Fruit fly (Drosophila melanogaster) whole organism, embryonic: ENCODE data around the gene Hsp67Ba.
A peak's percentile ranks its signal among the peaks of the same experiment; 100 is the strongest.

Source experiments
- Ada2b ChIP-seq: fragments of 200-800 bp; sonication (Bioruptor generic); IDR thresholded peaks from 2 replicates; pipeline ENCODE4 v1.3.6; 2022; ENCODE audit warnings: missing biosample characterization, missing genetic modification characterization
- B-H1 ChIP-seq: fragments of 200-800 bp; sonication (Bioruptor generic); IDR thresholded peaks from 3 replicates; pipeline ENCODE4 v1.3.6; 2022; ENCODE audit warnings: missing biosample characterization, missing genetic modification characterization
- B-H2 ChIP-seq: fragments of 200-800 bp; sonication (Bioruptor generic); optimal IDR thresholded peaks from 2 replicates; lab custom pipeline; 2018; ENCODE audit warnings: missing biosample characterization, mild to moderate bottlenecking, missing genetic modification characterization
- CG10431 ChIP-seq: fragments of 200-800 bp; sonication (Bioruptor generic); optimal IDR thresholded peaks from 3 replicates; lab custom pipeline; 2018; ENCODE audit warnings: missing biosample characterization, mild to moderate bottlenecking, missing genetic modification characterization
- CG10543 ChIP-seq: fragments of 200-800 bp; sonication (Bioruptor generic); optimal IDR thresholded peaks from 3 replicates; lab custom pipeline; 2017; ENCODE audit warnings: missing biosample characterization, mild to moderate bottlenecking, missing genetic modification characterization, moderate library complexity
- CG11247 ChIP-seq: fragments of 200-800 bp; sonication (Bioruptor generic); IDR thresholded peaks from 2 replicates; pipeline ENCODE4 v1.3.6; 2022; ENCODE audit warnings: missing biosample characterization, missing genetic modification characterization
- CG12942 ChIP-seq: fragments of 200-800 bp; sonication (Bioruptor generic); optimal IDR thresholded peaks from 3 replicates; lab custom pipeline; 2016; ENCODE audit warnings: missing biosample characterization, missing genetic modification characterization
- CG14860 ChIP-seq: fragments of 200-800 bp; sonication (Bioruptor generic); IDR thresholded peaks from 3 replicates; pipeline ENCODE4 v1.3.6; 2022; ENCODE audit warnings: missing biosample characterization, missing genetic modification characterization; ENCODE audit not compliant: partially characterized antibody
- CG15073 ChIP-seq: fragments of 200-800 bp; sonication (Bioruptor generic); optimal IDR thresholded peaks from 2 replicates; lab custom pipeline; 2016; ENCODE audit warnings: missing biosample characterization, missing genetic modification characterization
- CG15514 ChIP-seq: fragments of 200-800 bp; sonication (Bioruptor generic); optimal IDR thresholded peaks from 3 replicates; lab custom pipeline; 2017; ENCODE audit warnings: missing biosample characterization, missing genetic modification characterization, mild to moderate bottlenecking, moderate library complexity, missing genetic modification reagents
- CG18619 ChIP-seq: fragments of 200-800 bp; sonication (Bioruptor generic); optimal IDR thresholded peaks from 3 replicates; lab custom pipeline; 2017; ENCODE audit warnings: missing biosample characterization, mild to moderate bottlenecking, missing genetic modification characterization
- CG3065 ChIP-seq: fragments of 200-800 bp; sonication (Bioruptor generic); optimal IDR thresholded peaks from 2 replicates; lab custom pipeline; 2016; ENCODE audit warnings: missing biosample characterization, missing genetic modification characterization
- CG31224 ChIP-seq: fragments of 200-800 bp; sonication (Bioruptor generic); IDR thresholded peaks from 2 replicates; pipeline ENCODE4 v1.3.6; 2022; ENCODE audit warnings: missing biosample characterization, missing genetic modification characterization
- CG32767 ChIP-seq: fragments of 200-800 bp; sonication (Bioruptor generic); IDR thresholded peaks from 2 replicates; pipeline ENCODE4 v1.3.6; 2022; ENCODE audit warnings: missing biosample characterization, missing genetic modification characterization
- CG3995 ChIP-seq: fragments of 200-800 bp; sonication (Bioruptor generic); optimal IDR thresholded peaks from 3 replicates; lab custom pipeline; 2016; ENCODE audit warnings: missing biosample characterization, missing genetic modification characterization
- CG4617 ChIP-seq: fragments of 200-800 bp; sonication (Bioruptor generic); optimal IDR thresholded peaks from 3 replicates; lab custom pipeline; 2016; ENCODE audit warnings: missing biosample characterization, missing genetic modification characterization, borderline replicate concordance
- CG4820 ChIP-seq: fragments of 200-800 bp; sonication (Bioruptor generic); optimal IDR thresholded peaks from 3 replicates; lab custom pipeline; 2016; ENCODE audit warnings: missing biosample characterization, missing genetic modification characterization
- CG6254 ChIP-seq: fragments of 200-800 bp; sonication (Bioruptor generic); optimal IDR thresholded peaks from 3 replicates; lab custom pipeline; 2017; ENCODE audit warnings: mild to moderate bottlenecking, missing biosample characterization, missing genetic modification reagents, missing genetic modification characterization
- CG6272 ChIP-seq: fragments of 200-800 bp; sonication (Bioruptor generic); IDR thresholded peaks from 2 replicates; pipeline ENCODE4 v1.3.6; 2022; ENCODE audit warnings: missing biosample characterization, missing genetic modification characterization
- CG8281 ChIP-seq: fragments of 200-800 bp; sonication (Bioruptor generic); optimal IDR thresholded peaks from 2 replicates; lab custom pipeline; 2018; ENCODE audit warnings: missing biosample characterization, mild to moderate bottlenecking, missing genetic modification characterization, moderate library complexity
- CrebB ChIP-seq: fragments of 200-800 bp; sonication (Bioruptor generic); optimal IDR thresholded peaks from 3 replicates; lab custom pipeline; 2018; ENCODE audit warnings: missing biosample characterization, mild to moderate bottlenecking, missing genetic modification characterization
- Ets65A ChIP-seq: fragments of 200-800 bp; sonication (Bioruptor generic); peaks from one replicate; lab custom pipeline; 2016; ENCODE audit warnings: missing biosample characterization, missing genetic modification characterization
- Ets97D ChIP-seq: fragments of 200-800 bp; sonication (Bioruptor generic); optimal IDR thresholded peaks from 3 replicates; lab custom pipeline; 2016; ENCODE audit warnings: missing biosample characterization, missing genetic modification characterization
- Gug ChIP-seq: fragments of 200-800 bp; sonication (Bioruptor generic); IDR thresholded peaks from 4 replicates; pipeline ENCODE4 v1.3.6; 2022; ENCODE audit warnings: missing biosample characterization, missing genetic modification characterization
- HLH4C ChIP-seq: fragments of 200-800 bp; sonication (Bioruptor generic); IDR thresholded peaks from 3 replicates; pipeline ENCODE4 v1.3.6; 2022; ENCODE audit warnings: missing biosample characterization, missing genetic modification characterization; ENCODE audit not compliant: partially characterized antibody
- Hmx ChIP-seq: fragments of 200-800 bp; sonication (Bioruptor generic); optimal IDR thresholded peaks from 2 replicates; lab custom pipeline; 2016; ENCODE audit warnings: missing biosample characterization, missing genetic modification characterization
- Med ChIP-seq: fragments of 200-800 bp; sonication (Bioruptor generic); peaks from one replicate; lab custom pipeline; 2016; ENCODE audit warnings: missing biosample characterization, missing genetic modification characterization, mild to moderate bottlenecking, inconsistent platforms, moderate library complexity
- Mrtf ChIP-seq: fragments of 200-800 bp; sonication (Bioruptor generic); IDR thresholded peaks from 3 replicates; pipeline ENCODE4 v1.3.6; 2022; ENCODE audit warnings: missing biosample characterization, missing genetic modification characterization
- Nf-YC ChIP-seq: fragments of 200-800 bp; optimal IDR thresholded peaks from 3 replicates; lab custom pipeline; 2019; ENCODE audit warnings: missing biosample characterization, mild to moderate bottlenecking, missing genetic modification characterization, moderate library complexity
- Rx ChIP-seq: fragments of 200-800 bp; sonication (Bioruptor generic); IDR thresholded peaks from 2 replicates; pipeline ENCODE4 v1.3.6; 2022; ENCODE audit warnings: missing biosample characterization, missing genetic modification characterization
- Sry-δ ChIP-seq: fragments of 200-800 bp; sonication (Bioruptor generic); optimal IDR thresholded peaks from 2 replicates; lab custom pipeline; 2016; ENCODE audit warnings: missing biosample characterization, missing genetic modification characterization
- Taf1 ChIP-seq: fragments of 200-800 bp; sonication (Bioruptor generic); IDR thresholded peaks from 2 replicates; pipeline ENCODE4 v1.3.6; 2022; ENCODE audit warnings: missing biosample characterization, missing genetic modification characterization
- abd-A ChIP-seq: fragments of 200-800 bp; sonication (Bioruptor generic); optimal IDR thresholded peaks from 3 replicates; lab custom pipeline; 2019; ENCODE audit warnings: missing biosample characterization, mild to moderate bottlenecking, missing genetic modification characterization, moderate library complexity
- ap ChIP-seq: fragments of 200-800 bp; sonication (Bioruptor generic); IDR thresholded peaks from 2 replicates; pipeline ENCODE4 v1.3.6; 2022; ENCODE audit warnings: missing biosample characterization, missing genetic modification characterization
- dati ChIP-seq: fragments of 200-800 bp; sonication (Bioruptor generic); IDR thresholded peaks from 2 replicates; pipeline ENCODE4 v1.3.6; 2022; ENCODE audit warnings: missing biosample characterization, missing genetic modification characterization
- dmrt99B ChIP-seq: fragments of 200-800 bp; sonication (Bioruptor generic); optimal IDR thresholded peaks from 2 replicates; lab custom pipeline; 2018; ENCODE audit warnings: missing biosample characterization, mild to moderate bottlenecking, missing genetic modification characterization, moderate library complexity
- esg ChIP-seq: fragments of 200-800 bp; sonication (Bioruptor generic); conservative IDR thresholded peaks from 2 replicates; pipeline ENCODE4 v1.3.6; 2022; ENCODE audit warnings: missing biosample characterization, missing genetic modification characterization
- ftz-f1 ChIP-seq: fragments of 200-800 bp; sonication (Bioruptor generic); optimal IDR thresholded peaks from 2 replicates; lab custom pipeline; 2016; ENCODE audit warnings: missing biosample characterization, missing genetic modification characterization
- grn ChIP-seq: fragments of 200-800 bp; sonication (Bioruptor generic); optimal IDR thresholded peaks from 3 replicates; lab custom pipeline; 2017; ENCODE audit warnings: missing biosample characterization, missing genetic modification characterization
- ind ChIP-seq: fragments of 200-800 bp; sonication (Bioruptor generic); optimal IDR thresholded peaks from 3 replicates; lab custom pipeline; 2016; ENCODE audit warnings: missing biosample characterization, missing genetic modification characterization
- kay ChIP-seq: fragments of 200-800 bp; sonication (Bioruptor generic); optimal IDR thresholded peaks from 2 replicates; lab custom pipeline; 2016; ENCODE audit warnings: missing biosample characterization, missing genetic modification characterization
- kni ChIP-seq: fragments of 200-800 bp; sonication (Bioruptor generic); optimal IDR thresholded peaks from 3 replicates; lab custom pipeline; 2017; ENCODE audit warnings: mild to moderate bottlenecking, missing biosample characterization, missing genetic modification reagents, missing genetic modification characterization
- nau ChIP-seq: fragments of 200-800 bp; sonication (Bioruptor generic); optimal IDR thresholded peaks from 3 replicates; lab custom pipeline; 2017; ENCODE audit warnings: missing biosample characterization, mild to moderate bottlenecking, missing genetic modification characterization, missing genetic modification reagents
- nmo ChIP-seq: fragments of 200-800 bp; sonication (Bioruptor generic); optimal IDR thresholded peaks from 2 replicates; lab custom pipeline; 2018; ENCODE audit warnings: missing biosample characterization, mild to moderate bottlenecking, missing genetic modification characterization, moderate library complexity
- otp ChIP-seq: fragments of 200-800 bp; sonication (Bioruptor generic); IDR thresholded peaks from 3 replicates; pipeline ENCODE4, ENCODE4 v1.3.6; 2022; ENCODE audit warnings: missing biosample characterization, missing genetic modification characterization
- pan ChIP-seq, 4 experiments: fragments of >200 bp in 3 of 4; fragments of 200-800 bp in 1 of 4; sonication (Bioruptor generic) in 1 of 4; optimal IDR thresholded peaks in 3 of 4; IDR thresholded peaks in 1 of 4; 2 replicates each; pipeline versions ENCODE4 v1.3.6 to Lab custom; 2017 to 2022; ENCODE audit warnings: missing biosample characterization in 2 of 4, missing genetic modification characterization in 2 of 4, mixed read lengths in 1 of 4
- pb ChIP-seq: fragments of 200-800 bp; sonication (Bioruptor generic); optimal IDR thresholded peaks from 3 replicates; lab custom pipeline; 2016; ENCODE audit warnings: missing biosample characterization, missing genetic modification characterization
- sens ChIP-seq: fragments of 200-800 bp; sonication (Bioruptor generic); peaks from one replicate; lab custom pipeline; 2016; ENCODE audit warnings: missing biosample characterization, missing genetic modification characterization
- sqz ChIP-seq: fragments of 200-800 bp; sonication (Bioruptor generic); optimal IDR thresholded peaks from 3 replicates; lab custom pipeline; 2018; ENCODE audit warnings: missing biosample characterization, mild to moderate bottlenecking, missing genetic modification characterization
- ssp ChIP-seq: fragments of 200-800 bp; sonication (Bioruptor generic); IDR thresholded peaks from 2 replicates; pipeline ENCODE4 v1.3.6; 2022; ENCODE audit warnings: missing biosample characterization, missing genetic modification characterization
- toy ChIP-seq: fragments of 200-800 bp; sonication (Bioruptor generic); IDR thresholded peaks from 2 replicates; pipeline ENCODE4 v1.3.6; 2022; ENCODE audit warnings: missing biosample characterization, missing genetic modification characterization
- trem ChIP-seq: fragments of 200-800 bp; optimal IDR thresholded peaks from 3 replicates; lab custom pipeline; 2019; ENCODE audit warnings: missing biosample characterization, mild to moderate bottlenecking, missing genetic modification characterization, moderate library complexity

The Hsp67Ba gene

dm6 chr3L:9349314-9349733 lies 30.0 kb downstream of the Hsp67Ba start, which contains the start of gene PGRP-LF (continued):
- TF ChIP-seq ssp (GFP tag; lab: Robert Waterston, UW) (no peak), Gug (no peak), CG14860 (no peak), CG31224 (GFP tag; lab: Robert Waterston, UW) (no peak), CG15514 (GFP tag; lab: Kevin White, UChicago) (peak; percentile 25), Ada2b (GFP tag; lab: Robert Waterston, UW) (no peak), kay (GFP tag; lab: Kevin White, UChicago) (peak; percentile 36), sqz (GFP tag; lab: Kevin White, UChicago) (no peak), CG10431 (GFP tag; lab: Kevin White, UChicago) (no peak), sens (GFP tag; lab: Kevin White, UChicago) (peak; percentile 45), Hmx (GFP tag; lab: Kevin White, UChicago) (no peak), Nf-YC (peak; percentile 68), ap (no peak), ind (no peak), Ets65A (no peak), esg (no peak), grn (peak; percentile 38), CG12942 (no peak), CG32767 (GFP tag; lab: Robert Waterston, UW) (peak; percentile 35; the same call in 1 of the 2 replicates), CG4820 (GFP tag; lab: Kevin White, UChicago) (no peak), CG6254 (GFP tag; lab: Kevin White, UChicago) (no peak), dmrt99B (tag; lab: Kevin White, UChicago) (peak; percentile 21), CG4617 (GFP tag; lab: Kevin White, UChicago) (no peak), CG6272 (GFP tag; lab: Robert Waterston, UW) (no peak), abd-A (tag; lab: Kevin White, UChicago) (peak; percentile 72), Rx (GFP tag; lab: Robert Waterston, UW) (no peak), pan (optimal IDR thresholded peaks at IDR 0.05; lab: Kevin White, UChicago) (no peak), pan (GFP tag; optimal IDR thresholded peaks at IDR 0.05 in 1 of 2, IDR thresholded peaks at IDR 0.05 in 1 of 2) (peak in 1 of 2 experiments; percentile 5), B-H1 (GFP tag; lab: Robert Waterston, UW) (no peak), Mrtf (no peak), B-H2 (GFP tag; lab: Kevin White, UChicago) (peak; percentile 64), CG3995 (GFP tag; lab: Kevin White, UChicago) (no peak), CG10543 (GFP tag; lab: Kevin White, UChicago) (peak; percentile 82), Taf1 (0 out of 2 replicates have a peak, but pooled peaks have one; percentile 5), pb (GFP tag; lab: Kevin White, UChicago) (no peak), CG8281 (tag; lab: Kevin White, UChicago) (no peak), toy (no peak), CrebB (tag; lab: Kevin White, UChicago) (peak; percentile 10), Ets97D (GFP tag; lab: Kevin White, UChicago) (no peak), nmo (no peak), dati (GFP tag; lab: Robert Waterston, UW) (no peak), trem (tag; lab: Kevin White, UChicago) (no peak), otp (GFP tag; lab: Robert Waterston, UW) (no peak), ftz-f1 (peak; percentile 49), CG3065 (GFP tag; lab: Kevin White, UChicago) (no peak), HLH4C (no peak), CG15073 (no peak), Med (peak; percentile 82), kni (no peak), CG18619 (GFP tag; lab: Kevin White, UChicago) (no peak), Sry-δ (no peak), CG11247 (GFP tag; lab: Robert Waterston, UW) (no peak), nau (GFP tag; lab: Kevin White, UChicago) (no peak)
